Worm (Caenorhabditis elegans): ENCODE measurements around the gene Y22D7AL.1.
A peak's percentile ranks its signal among the peaks of the same experiment; 100 is the strongest.

Y22D7AL.1 gene

DNA sequence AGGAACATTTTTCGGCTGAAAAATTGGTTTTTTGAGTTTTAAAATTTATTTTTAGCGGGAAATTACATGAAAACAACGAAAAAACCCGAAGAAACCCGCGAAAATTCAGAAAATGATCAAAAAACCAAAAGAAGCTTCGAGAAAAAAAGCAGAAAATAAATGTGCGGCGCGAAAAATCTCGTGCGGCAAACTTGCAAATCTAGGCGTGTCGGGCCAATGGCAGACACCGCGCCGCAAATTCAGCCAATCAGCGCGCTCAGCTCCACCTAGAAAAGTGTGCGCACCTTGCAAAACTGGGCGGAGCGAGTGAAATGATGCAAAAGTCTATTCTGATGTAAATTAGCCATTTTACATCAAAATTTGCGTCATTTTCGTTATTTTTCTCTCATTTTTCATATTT is 33.4 kb upstream of the Y22D7AL.1 start, which contains the start of gene Y22D7AL.10 (continued):
- TF ChIP-seq nfyb-1 (GFP tag; IDR thresholded peaks at IDR 0.05) (peak; percentile 100), aptf-3 (GFP tag; IDR thresholded peaks at IDR 0.05) (0 out of 2 replicates have a peak, but pooled peaks have one; percentile 41), ekl-4 (GFP tag; IDR thresholded peaks at IDR 0.05) (peak; percentile 99), sdz-38 (tag; optimal IDR thresholded peaks at IDR 0.05) (no peak), F10E7.11 (tag; optimal IDR thresholded peaks at IDR 0.05) (peak; percentile 96), madf-10 (tag; optimal IDR thresholded peaks at IDR 0.05) (peak; percentile 92), ceh-91 (GFP tag; IDR thresholded peaks at IDR 0.05) (peak; percentile 96), dpff-1 (tag; optimal IDR thresholded peaks at IDR 0.05) (peak; percentile 85), cebp-1 (GFP tag; IDR thresholded peaks at IDR 0.05) (peak; percentile 77), cebp-1 (tag; optimal IDR thresholded peaks at IDR 0.05) (peak; percentile 96), hrde-1 (tag; optimal IDR thresholded peaks at IDR 0.05; ENCODE audit: borderline replicate concordance) (peak; percentile 96), Y67H2A.10 (GFP tag; conservative IDR thresholded peaks at IDR 0.05) (peak; percentile 94), ztf-6 (GFP tag; IDR thresholded peaks at IDR 0.05) (0 out of 2 replicates have a peak, but pooled peaks have one; percentile 46), unc-130 (GFP tag; optimal IDR thresholded peaks at IDR 0.05) (peak; percentile 98), ztf-18 (tag; optimal IDR thresholded peaks at IDR 0.05) (peak; percentile 77), F55B11.4 (tag; optimal IDR thresholded peaks at IDR 0.05; ENCODE audit: borderline replicate concordance, insufficient read depth) (no peak), hlh-26 (GFP tag; conservative IDR thresholded peaks at IDR 0.05) (no peak), T07F8.4 (tag; optimal IDR thresholded peaks at IDR 0.05) (peak; percentile 72), T26A5.8 (tag; optimal IDR thresholded peaks at IDR 0.05) (peak; percentile 73), let-526 (GFP tag; IDR thresholded peaks at IDR 0.05) (peak; percentile 92), lir-1 (GFP tag; conservative IDR thresholded peaks at IDR 0.05) (peak; percentile 97), egrh-3 (GFP tag; IDR thresholded peaks at IDR 0.05) (peak; percentile 80), F52B5.7 (tag; optimal IDR thresholded peaks at IDR 0.05) (peak; percentile 94), snpc-3.4 (tag; optimal IDR thresholded peaks at IDR 0.05) (peak; percentile 96), hmg-1.2 (GFP tag; IDR thresholded peaks at IDR 0.05) (peak; percentile 88), cebp-2 (GFP tag; IDR thresholded peaks at IDR 0.05) (peak; percentile 94), madf-3 (GFP tag; IDR thresholded peaks at IDR 0.05) (peak; percentile 96), ccch-3 (GFP tag; optimal IDR thresholded peaks at IDR 0.05) (peak; percentile 24), attf-6 (GFP tag; IDR thresholded peaks at IDR 0.05) (peak; percentile 87), F23B12.7 (tag; optimal IDR thresholded peaks at IDR 0.05; ENCODE audit: insufficient read depth) (peak; percentile 91), hmg-20 (GFP tag; IDR thresholded peaks at IDR 0.05) (peak; percentile 91), Y56A3A.18 (GFP tag; IDR thresholded peaks at IDR 0.05) (peak; percentile 97), ets-4 (GFP tag; optimal IDR thresholded peaks at IDR 0.05) (peak; percentile 68), ceh-79 (tag; optimal IDR thresholded peaks at IDR 0.05) (peak; percentile 95), ceh-40 (GFP tag; IDR thresholded peaks at IDR 0.05) (0 out of 2 replicates have a peak, but pooled peaks have one; percentile 44), Y53F4B.3 (GFP tag; IDR thresholded peaks at IDR 0.05) (peak; percentile 85), F49E8.2 (tag; optimal IDR thresholded peaks at IDR 0.05; ENCODE audit: insufficient read depth) (peak; percentile 96), ztf-28 (GFP tag; IDR thresholded peaks at IDR 0.05) (peak; percentile 93), snpc-1.3 (tag; optimal IDR thresholded peaks at IDR 0.05; ENCODE audit: insufficient read depth) (peak; percentile 90), F37B4.10 (GFP tag; IDR thresholded peaks at IDR 0.05) (peak; percentile 96), Y79H2A.3 (GFP tag; conservative IDR thresholded peaks at IDR 0.05) (peak; percentile 90), bed-1 (GFP tag; IDR thresholded peaks at IDR 0.05) (no peak), tbx-9 (tag; optimal IDR thresholded peaks at IDR 0.05; ENCODE audit: borderline replicate concordance) (peak; percentile 64), snpc-4 (GFP tag; optimal IDR thresholded peaks at IDR 0.05) (peak; percentile 73), snpc-4 (tag; optimal IDR thresholded peaks at IDR 0.05) (peak in 3 of 4 experiments; percentile 60 to 90 (median 77)), C17E4.6 (GFP tag; IDR thresholded peaks at IDR 0.05) (peak; percentile 97), xnd-1 (tag; optimal IDR thresholded peaks at IDR 0.05) (peak; percentile 93), bed-2 (GFP tag; IDR thresholded peaks at IDR 0.05) (peak; percentile 95)
